Worm (Caenorhabditis elegans) whole organism, L4 larva: ENCODE measurements around the gene srxa-12.

Source experiments
- aha-1 ChIP-seq: fragments of 150-350 bp; peaks from one replicate; lab custom pipeline; 2014; ENCODE audit warnings: missing biosample characterization, missing genetic modification characterization
- ces-1 ChIP-seq: fragments of 150-350 bp; sonication (generic microtip); optimal IDR thresholded peaks from 4 replicates; lab custom pipeline; 2014; ENCODE audit warnings: missing biosample characterization, missing genetic modification reagents, missing genetic modification characterization
- egl-27 ChIP-seq: sonication (generic microtip); optimal IDR thresholded peaks from 3 replicates; lab custom pipeline; 2017; ENCODE audit warnings: missing biosample characterization, missing genetic modification reagents, missing genetic modification characterization
- nhr-237 ChIP-seq: sonication (generic microtip); optimal IDR thresholded peaks from 2 replicates; lab custom pipeline; 2017; ENCODE audit warnings: missing biosample characterization, missing genetic modification characterization
- nhr-28 ChIP-seq: fragments of 150-350 bp; optimal IDR thresholded peaks from 2 replicates; lab custom pipeline; 2014; ENCODE audit warnings: missing biosample characterization, missing genetic modification characterization
- set-16 ChIP-seq: fragments of 200-800 bp; sonication (Bioruptor generic); IDR thresholded peaks from 2 replicates; pipeline ENCODE4 v1.3.6; 2022; ENCODE audit warnings: missing genetic modification reagents, missing genetic modification characterization, missing compliant biosample characterization
- skn-1 ChIP-seq: fragments of 150-350 bp; optimal IDR thresholded peaks from 2 replicates; lab custom pipeline; 2014; ENCODE audit warnings: missing biosample characterization, missing genetic modification characterization
- spr-3 ChIP-seq: fragments of 200-800 bp; sonication (Bioruptor generic); optimal IDR thresholded peaks from 2 replicates; lab custom pipeline; 2018; ENCODE audit warnings: mild to moderate bottlenecking, missing genetic modification characterization, missing compliant biosample characterization
- zfp-3 ChIP-seq: fragments of 200-800 bp; sonication (Bioruptor generic); conservative IDR thresholded peaks from 2 replicates; pipeline ENCODE4 v1.3.6; 2022; ENCODE audit warnings: missing genetic modification reagents, missing genetic modification characterization, missing compliant biosample characterization

DNA sequence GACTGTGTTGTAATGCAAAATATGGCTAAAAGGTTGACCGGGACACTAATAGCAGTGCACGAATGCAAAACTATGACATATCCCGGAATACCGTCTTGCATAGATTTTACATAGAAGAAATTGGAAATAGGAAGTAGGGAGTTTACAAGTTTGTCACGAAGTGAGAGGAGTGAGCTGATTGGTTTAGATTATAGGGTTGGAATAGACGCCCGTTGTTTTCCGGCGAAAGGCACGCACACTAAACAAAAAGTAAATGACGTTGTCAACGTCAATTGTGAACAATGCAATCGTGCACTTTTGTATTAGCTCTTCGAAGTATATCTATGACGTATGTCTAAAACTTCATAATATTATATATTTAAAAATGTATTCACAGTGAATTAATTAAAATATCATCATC, 34.4 kb downstream of the srxa-12 start, which contains the start of gene srh-24:
- no peak for TF ChIP-seq ces-1 (GFP tag; lab: Kevin White, UChicago)
- no peak for TF ChIP-seq egl-27
- TF ChIP-seq aha-1 (tag; lab: Kevin White, UChicago) = no peak
- TF ChIP-seq spr-3 (GFP tag; lab: Kevin White, UChicago) = no peak
- TF ChIP-seq zfp-3 (GFP tag; lab: Robert Waterston, UW) = no peak
- TF ChIP-seq nhr-237 (tag; lab: Kevin White, UChicago) = no peak
- TF ChIP-seq nhr-28 (tag; lab: Kevin White, UChicago) = no peak
- no peak for TF ChIP-seq set-16 (GFP tag; lab: Robert Waterston, UW)
- no peak for TF ChIP-seq skn-1 (tag; lab: Kevin White, UChicago)
